Fruit fly (Drosophila melanogaster): ENCODE data around the gene Yp3.

DNA sequence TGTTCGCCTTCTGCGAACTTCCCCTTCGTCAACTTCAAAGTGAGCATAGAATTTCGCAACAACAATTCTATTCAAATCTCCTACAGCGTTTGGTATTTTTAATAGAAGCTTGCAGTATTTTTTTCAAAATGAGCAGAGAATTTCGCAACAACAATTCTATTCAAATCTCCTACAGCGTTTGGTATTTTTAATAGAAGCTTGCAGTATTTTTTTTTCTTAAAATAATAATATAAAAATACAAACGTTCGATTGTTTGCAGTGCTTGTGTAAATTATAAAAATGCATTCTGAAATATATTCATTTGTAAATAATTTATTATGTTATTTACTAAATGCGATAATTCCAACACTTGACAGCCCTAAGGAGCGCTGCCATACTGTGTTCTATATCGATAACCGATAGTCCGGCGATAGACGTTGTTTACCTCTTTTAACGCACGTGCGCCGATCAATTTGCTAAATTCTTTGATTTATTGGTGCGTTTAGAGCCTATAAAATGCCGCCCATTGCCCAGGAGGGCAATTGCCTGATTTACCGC lies 2.5 kb upstream of the Yp3 start, which contains the start of the genes CG32625 and Rtc1:
- TF ChIP-seq CG7045 (GFP tag; optimal IDR thresholded peaks at IDR 0.05) (no peak), Hr96 (GFP tag; optimal IDR thresholded peaks at IDR 0.05) (no peak), kay (GFP tag; ENCODE audit: borderline replicate concordance) (no peak), CG12768 (GFP tag; optimal IDR thresholded peaks at IDR 0.05) (no peak), CG7101 (tag; optimal IDR thresholded peaks at IDR 0.05) (peak; percentile 73), pad (GFP tag; optimal IDR thresholded peaks at IDR 0.05) (peak; percentile 67), cic (GFP tag; optimal IDR thresholded peaks at IDR 0.05) (no peak), CG5204 (GFP tag; optimal IDR thresholded peaks at IDR 0.05) (no peak), CG1620 (GFP tag; optimal IDR thresholded peaks at IDR 0.05) (peak; percentile 9)
